Worm (Caenorhabditis elegans) whole organism, L3 larva: ENCODE data around the gene C53D6.7.

ENCODE experiments used
- ceh-16 ChIP-seq: sonication (generic microtip); optimal IDR thresholded peaks from 2 replicates; lab custom pipeline; 2017; ENCODE audit warnings: missing biosample characterization, missing genetic modification characterization
- daf-12 ChIP-seq: fragments of 150-350 bp; optimal IDR thresholded peaks from 2 replicates; lab custom pipeline; 2014; ENCODE audit warnings: missing biosample characterization, missing genetic modification reagents, missing genetic modification characterization
- egl-5 ChIP-seq: fragments of 150-350 bp; optimal IDR thresholded peaks from 2 replicates; lab custom pipeline; 2017; ENCODE audit warnings: missing biosample characterization, missing genetic modification reagents, missing genetic modification characterization, inconsistent platforms
- fkh-10 ChIP-seq: sonication (generic microtip); optimal IDR thresholded peaks from 2 replicates; lab custom pipeline; 2017; ENCODE audit warnings: missing biosample characterization, missing genetic modification reagents, missing genetic modification characterization
- fos-1 ChIP-seq: fragments of 150-350 bp; optimal IDR thresholded peaks from 2 replicates; lab custom pipeline; 2014; ENCODE audit warnings: missing biosample characterization, missing genetic modification characterization
- lin-39 ChIP-seq: fragments of 150-350 bp; optimal IDR thresholded peaks from 2 replicates; lab custom pipeline; 2018; ENCODE audit warnings: missing biosample characterization, missing genetic modification reagents, missing genetic modification characterization
- mdl-1 ChIP-seq: fragments of 150-350 bp; optimal IDR thresholded peaks from 2 replicates; lab custom pipeline; 2014; ENCODE audit warnings: missing biosample characterization, missing genetic modification characterization
- nhr-11 ChIP-seq: fragments of 150-350 bp; optimal IDR thresholded peaks from 2 replicates; lab custom pipeline; 2014; ENCODE audit warnings: missing biosample characterization, missing genetic modification characterization
- pha-4 ChIP-seq: fragments of 150-350 bp; optimal IDR thresholded peaks from 2 replicates; lab custom pipeline; 2014; ENCODE audit warnings: missing biosample characterization, missing genetic modification reagents, missing genetic modification characterization
- snpc-4 ChIP-seq: fragments of 150-350 bp; optimal IDR thresholded peaks from 2 replicates; lab custom pipeline; 2014; ENCODE audit warnings: missing biosample characterization, missing genetic modification characterization
- unc-62 ChIP-seq: fragments of 150-350 bp; sonication (generic microtip); optimal IDR thresholded peaks from 4 replicates; lab custom pipeline; 2014; ENCODE audit warnings: missing biosample characterization, missing genetic modification reagents, missing genetic modification characterization
- ztf-11 ChIP-seq: fragments of 150-350 bp; optimal IDR thresholded peaks from 2 replicates; lab custom pipeline; 2014; ENCODE audit warnings: missing biosample characterization, missing genetic modification characterization

DNA sequence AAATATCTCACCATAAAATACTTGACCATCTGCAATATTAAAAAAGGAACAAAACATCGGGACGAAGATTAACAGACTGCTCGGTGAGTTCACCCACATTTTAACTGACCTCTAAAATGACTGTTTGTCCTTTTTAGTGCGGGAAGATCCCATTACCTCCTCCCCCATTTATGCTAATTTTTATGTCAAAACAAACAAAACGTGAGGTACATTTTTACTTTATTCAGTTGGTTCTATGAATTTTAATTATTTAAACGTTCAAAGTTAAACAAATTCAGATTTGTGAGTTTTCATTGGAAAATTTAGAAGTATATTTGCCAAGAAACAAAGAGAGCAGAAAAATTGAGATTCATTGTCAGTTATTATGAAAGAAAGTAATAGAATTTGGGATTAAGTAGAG, 34.3 kb downstream of the C53D6.7 start, which contains the start of gene C53D6.8:
- TF ChIP-seq mdl-1 (tag; lab: Kevin White, UChicago) (no peak), unc-62 (no peak), nhr-11 (tag; lab: Kevin White, UChicago) (no peak), ztf-11 (tag; lab: Kevin White, UChicago) (no peak), ceh-16 (tag; lab: Kevin White, UChicago) (no peak), fos-1 (tag; lab: Kevin White, UChicago) (no peak), egl-5 (tag; lab: Kevin White, UChicago) (no peak), pha-4 (tag; lab: Kevin White, UChicago) (no peak), lin-39 (tag; lab: Kevin White, UChicago) (no peak), snpc-4 (tag; lab: Kevin White, UChicago) (no peak), daf-12 (tag; lab: Kevin White, UChicago) (no peak), fkh-10 (GFP tag; lab: Kevin White, UChicago) (no peak)
